Fruit fly (Drosophila melanogaster) whole organism, prepupa: ENCODE measurements around the gene mirr.

ENCODE experiments used
- Blimp-1 ChIP-seq: fragments of 200-800 bp; sonication (Bioruptor generic); optimal IDR thresholded peaks from 3 replicates; lab custom pipeline; 2017; ENCODE audit warnings: missing biosample characterization, missing genetic modification characterization, mild to moderate bottlenecking, moderate library complexity, missing genetic modification reagents
- CG11294 ChIP-seq: fragments of 200-800 bp; sonication (Bioruptor generic); IDR thresholded peaks from 2 replicates; pipeline ENCODE4 v1.3.6; 2022; ENCODE audit warnings: missing biosample characterization, missing genetic modification characterization
- CG11902 ChIP-seq: fragments of 200-800 bp; sonication (Bioruptor generic); optimal IDR thresholded peaks from 3 replicates; lab custom pipeline; 2016; ENCODE audit warnings: missing biosample characterization, missing genetic modification characterization
- CG15336 ChIP-seq: fragments of 200-800 bp; sonication (Bioruptor generic); IDR thresholded peaks from 2 replicates; pipeline ENCODE4 v1.3.6; 2022; ENCODE audit warnings: missing biosample characterization, missing genetic modification characterization
- CG1621 ChIP-seq: fragments of 200-800 bp; sonication (Bioruptor generic); optimal IDR thresholded peaks from 3 replicates; lab custom pipeline; 2018; ENCODE audit warnings: missing biosample characterization, mild to moderate bottlenecking, missing genetic modification characterization
- CG16779 ChIP-seq: fragments of 200-800 bp; sonication (Bioruptor generic); optimal IDR thresholded peaks from 3 replicates; lab custom pipeline; 2017; ENCODE audit warnings: missing biosample characterization, mild to moderate bottlenecking, missing genetic modification characterization
- CG31627 ChIP-seq: fragments of 200-800 bp; sonication (Bioruptor generic); optimal IDR thresholded peaks from 3 replicates; lab custom pipeline; 2016; ENCODE audit warnings: missing biosample characterization, missing genetic modification characterization
- CG32006 ChIP-seq: fragments of 200-800 bp; sonication (Bioruptor generic); optimal IDR thresholded peaks from 3 replicates; lab custom pipeline; 2017; ENCODE audit warnings: missing biosample characterization, mild to moderate bottlenecking, missing genetic modification characterization
- CG34406 ChIP-seq: fragments of 200-800 bp; sonication (Bioruptor generic); optimal IDR thresholded peaks from 3 replicates; lab custom pipeline; 2016; ENCODE audit warnings: missing biosample characterization, missing genetic modification characterization
- CG3919 ChIP-seq: fragments of 200-800 bp; sonication (Bioruptor generic); optimal IDR thresholded peaks from 3 replicates; lab custom pipeline; 2016; ENCODE audit warnings: missing biosample characterization, missing genetic modification characterization
- CG4318 ChIP-seq: fragments of 200-800 bp; sonication (Bioruptor generic); optimal IDR thresholded peaks from 3 replicates; lab custom pipeline; 2017; ENCODE audit warnings: missing biosample characterization, mild to moderate bottlenecking, missing genetic modification characterization
- CG6163 ChIP-seq: fragments of 200-800 bp; sonication (Bioruptor generic); IDR thresholded peaks from 3 replicates; pipeline ENCODE4 v1.3.6; 2022; ENCODE audit warnings: missing biosample characterization, missing genetic modification characterization
- CG6276 ChIP-seq: fragments of 200-800 bp; sonication (Bioruptor generic); optimal IDR thresholded peaks from 2 replicates; lab custom pipeline; 2017; ENCODE audit warnings: missing biosample characterization, mild to moderate bottlenecking, missing genetic modification characterization
- CG6808 ChIP-seq: fragments of 200-800 bp; sonication (Bioruptor generic); optimal IDR thresholded peaks from 3 replicates; lab custom pipeline; 2017; ENCODE audit warnings: missing biosample characterization, missing genetic modification characterization, mild to moderate bottlenecking, moderate library complexity, missing genetic modification reagents
- CG6854 ChIP-seq: fragments of 200-800 bp; sonication (Bioruptor generic); optimal IDR thresholded peaks from 2 replicates; lab custom pipeline; 2017; ENCODE audit warnings: missing biosample characterization, mild to moderate bottlenecking, missing genetic modification characterization
- CG8119 ChIP-seq: fragments of 200-800 bp; sonication (Bioruptor generic); IDR thresholded peaks from 3 replicates; pipeline ENCODE4 v1.3.6; 2022; ENCODE audit warnings: missing biosample characterization, missing genetic modification characterization
- CG8319 ChIP-seq: fragments of 200-800 bp; sonication (Bioruptor generic); optimal IDR thresholded peaks from 3 replicates; lab custom pipeline; 2016; ENCODE audit warnings: missing biosample characterization, missing genetic modification characterization
- CG8632 ChIP-seq: fragments of 200-800 bp; sonication (Bioruptor generic); optimal IDR thresholded peaks from 3 replicates; lab custom pipeline; 2016; ENCODE audit warnings: missing biosample characterization, missing genetic modification characterization
- CG9139 ChIP-seq: fragments of 200-800 bp; sonication (Bioruptor generic); optimal IDR thresholded peaks from 3 replicates; lab custom pipeline; 2017; ENCODE audit warnings: missing biosample characterization, mild to moderate bottlenecking, missing genetic modification characterization
- Eip75B ChIP-seq: fragments of 200-800 bp; sonication (Bioruptor generic); optimal IDR thresholded peaks from 3 replicates; lab custom pipeline; 2016; ENCODE audit warnings: missing biosample characterization, missing genetic modification characterization
- Eip78C ChIP-seq: fragments of 200-800 bp; sonication (Bioruptor generic); peaks from one replicate; lab custom pipeline; 2016; ENCODE audit warnings: missing biosample characterization, missing genetic modification characterization
- Ets21C ChIP-seq: fragments of 200-800 bp; sonication (Bioruptor generic); optimal IDR thresholded peaks from 3 replicates; lab custom pipeline; 2016; ENCODE audit warnings: missing biosample characterization, missing genetic modification characterization
- Ets96B ChIP-seq: fragments of 200-800 bp; optimal IDR thresholded peaks from 2 replicates; lab custom pipeline; 2019; ENCODE audit warnings: missing biosample characterization, mild to moderate bottlenecking, missing genetic modification characterization, moderate library complexity
- Gug ChIP-seq: fragments of 200-800 bp; sonication (Bioruptor generic); IDR thresholded peaks from 2 replicates; pipeline ENCODE4 v1.3.6; 2022; ENCODE audit warnings: missing biosample characterization, missing genetic modification characterization
- Hr38 ChIP-seq: sonication (Bioruptor generic); optimal IDR thresholded peaks from 2 replicates; lab custom pipeline; 2016; ENCODE audit warnings: missing biosample characterization, missing genetic modification characterization
- Hr39 ChIP-seq: fragments of 200-800 bp; sonication (Bioruptor generic); optimal IDR thresholded peaks from 2 replicates; lab custom pipeline; 2016; ENCODE audit warnings: missing biosample characterization, missing genetic modification characterization
- Hr4 ChIP-seq: fragments of 200-800 bp; sonication (Bioruptor generic); optimal IDR thresholded peaks from 3 replicates; lab custom pipeline; 2016; ENCODE audit warnings: missing biosample characterization, missing genetic modification characterization
- Lpt ChIP-seq: fragments of 200-800 bp; sonication (Bioruptor generic); optimal IDR thresholded peaks from 3 replicates; lab custom pipeline; 2016; ENCODE audit warnings: missing biosample characterization, missing genetic modification characterization
- Met ChIP-seq: fragments of 200-800 bp; sonication (Bioruptor generic); optimal IDR thresholded peaks from 3 replicates; lab custom pipeline; 2016; ENCODE audit warnings: missing biosample characterization, missing genetic modification characterization
- Smox ChIP-seq: fragments of 200-800 bp; sonication (Bioruptor generic); optimal IDR thresholded peaks from 3 replicates; lab custom pipeline; 2016; ENCODE audit warnings: missing biosample characterization, missing genetic modification characterization
- Sox102F ChIP-seq: fragments of 200-800 bp; sonication (Bioruptor generic); optimal IDR thresholded peaks from 2 replicates; lab custom pipeline; 2016; ENCODE audit warnings: missing biosample characterization, mild to moderate bottlenecking, missing genetic modification characterization
- Sox15 ChIP-seq: fragments of 200-800 bp; sonication (Bioruptor generic); optimal IDR thresholded peaks from 3 replicates; lab custom pipeline; 2016; ENCODE audit warnings: missing biosample characterization, missing genetic modification characterization
- achi ChIP-seq: fragments of 200-800 bp; sonication (Bioruptor generic); optimal IDR thresholded peaks from 3 replicates; lab custom pipeline; 2016; ENCODE audit warnings: missing biosample characterization, missing genetic modification characterization
- cyc ChIP-seq: fragments of 200-800 bp; sonication (Bioruptor generic); optimal IDR thresholded peaks from 3 replicates; lab custom pipeline; 2016; ENCODE audit warnings: missing biosample characterization, missing genetic modification characterization
- dac ChIP-seq: fragments of 200-800 bp; sonication (Bioruptor generic); optimal IDR thresholded peaks from 2 replicates; lab custom pipeline; 2017; ENCODE audit warnings: missing biosample characterization, mild to moderate bottlenecking, missing genetic modification characterization
- dsx ChIP-seq: fragments of 200-800 bp; optimal IDR thresholded peaks from 3 replicates; lab custom pipeline; 2019; ENCODE audit warnings: missing biosample characterization, mild to moderate bottlenecking, missing genetic modification characterization, moderate library complexity; ENCODE audit not compliant: poor library complexity, severe bottlenecking
- fd85E ChIP-seq: fragments of 200-800 bp; sonication (Bioruptor generic); optimal IDR thresholded peaks from 3 replicates; lab custom pipeline; 2016; ENCODE audit warnings: missing biosample characterization, missing genetic modification characterization
- fkh ChIP-seq: fragments of 200-800 bp; sonication (Bioruptor generic); optimal IDR thresholded peaks from 3 replicates; lab custom pipeline; 2017; ENCODE audit warnings: missing biosample characterization, mild to moderate bottlenecking, missing genetic modification characterization, moderate library complexity
- lz ChIP-seq: fragments of 200-800 bp; sonication (Bioruptor generic); optimal IDR thresholded peaks from 3 replicates; lab custom pipeline; 2016; ENCODE audit warnings: missing biosample characterization, missing genetic modification characterization
- net ChIP-seq: fragments of 200-800 bp; sonication (Bioruptor generic); optimal IDR thresholded peaks from 3 replicates; lab custom pipeline; 2016; ENCODE audit warnings: missing biosample characterization, missing genetic modification characterization
- salr ChIP-seq, 2 experiments: fragments of 200-800 bp; sonication (Bioruptor generic); optimal IDR thresholded peaks; 3 replicates each; lab custom pipeline; 2016 to 2018; ENCODE audit warnings: missing biosample characterization in 2 of 2, missing genetic modification characterization in 2 of 2, mild to moderate bottlenecking in 1 of 2
- svp ChIP-seq: fragments of 200-800 bp; sonication (Bioruptor generic); peaks from one replicate; lab custom pipeline; 2016; ENCODE audit warnings: missing biosample characterization, missing genetic modification characterization
- topi ChIP-seq: fragments of 200-800 bp; sonication (Bioruptor generic); optimal IDR thresholded peaks from 3 replicates; lab custom pipeline; 2016; ENCODE audit warnings: missing biosample characterization, missing genetic modification characterization

Gene mirr

DNA sequence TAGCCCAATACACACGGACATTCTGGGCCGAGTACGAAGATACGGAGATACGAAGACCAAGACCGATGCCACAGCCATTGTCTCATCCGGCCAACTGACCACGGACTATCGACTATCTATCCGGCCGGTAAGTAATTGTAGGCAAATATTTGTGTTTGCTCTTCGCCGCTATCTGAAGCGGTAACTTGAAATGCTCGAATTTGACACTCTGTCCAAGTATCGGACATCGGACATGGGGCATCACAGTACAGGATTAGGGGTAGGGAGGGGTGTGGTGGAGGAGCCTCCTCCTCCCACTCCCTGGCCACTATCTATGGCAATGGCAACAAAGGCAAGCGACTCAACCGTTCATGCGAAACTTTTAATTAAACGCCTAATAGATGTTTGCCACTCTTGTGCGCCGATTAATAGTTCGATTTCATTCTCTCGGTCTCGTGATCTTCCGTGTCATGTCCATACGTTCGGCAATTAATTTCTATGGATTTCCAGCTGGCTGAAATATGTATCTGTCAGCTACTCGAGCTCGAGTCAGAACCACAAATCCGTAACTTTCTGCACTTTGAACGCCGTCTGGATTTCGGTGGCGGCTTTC, 37.3 kb upstream of the mirr start:
- TF ChIP-seq fkh (GFP tag; lab: Kevin White, UChicago): peak; percentile 14
- no peak for TF ChIP-seq CG15336

DNA sequence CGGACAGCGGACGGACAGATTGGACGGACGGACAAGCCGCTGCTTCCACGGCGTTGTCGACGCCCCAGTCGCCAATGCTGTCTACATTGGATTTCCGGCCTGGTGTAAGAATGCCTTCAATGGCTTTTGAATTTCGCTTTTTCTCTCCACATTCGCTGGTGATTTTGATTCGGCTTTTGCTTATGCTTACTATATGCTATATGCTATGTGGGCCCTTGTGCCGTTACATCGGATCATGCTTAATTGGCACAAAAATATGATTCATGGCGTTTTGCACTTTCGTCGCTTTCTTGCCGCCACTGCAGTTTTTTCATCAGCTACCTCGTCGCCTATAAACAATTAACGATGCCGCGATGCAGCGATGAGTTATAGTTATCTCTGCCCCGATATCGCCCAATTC, 35.5 kb upstream of the mirr start:
- no peak for TF ChIP-seq CG6276 (GFP tag; lab: Kevin White, UChicago)
- TF ChIP-seq CG16779 (tag; lab: Kevin White, UChicago): no peak
- TF ChIP-seq CG4318 (GFP tag; lab: Kevin White, UChicago): no peak
- TF ChIP-seq svp (GFP tag; lab: Kevin White, UChicago): no peak

DNA sequence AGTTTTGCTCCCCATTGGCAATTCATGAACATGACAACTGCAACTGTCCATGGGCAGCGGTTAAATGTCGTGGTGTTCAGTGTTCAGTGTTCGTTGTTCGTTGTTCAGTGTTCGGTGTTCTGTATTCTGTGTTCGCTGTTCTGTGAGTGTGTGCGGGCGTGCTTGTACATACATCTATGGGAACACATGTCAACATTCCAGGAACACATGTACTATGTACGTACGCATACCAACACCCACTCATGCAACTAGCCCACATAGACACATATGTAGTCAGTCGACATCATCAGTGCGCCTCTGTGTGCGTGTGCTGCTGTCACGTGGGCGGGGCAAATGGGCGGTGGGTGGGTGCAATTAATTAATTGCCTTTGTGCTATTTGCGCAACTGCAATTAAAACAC, 25.9 kb upstream of the mirr start:
- TF ChIP-seq CG15336: no peak
- no peak for TF ChIP-seq dsx (GFP tag; lab: Kevin White, UChicago)
- TF ChIP-seq fkh (GFP tag; lab: Kevin White, UChicago): no peak
- no peak for TF ChIP-seq lz (GFP tag; lab: Kevin White, UChicago)
- no peak for TF ChIP-seq Sox102F
- no peak for TF ChIP-seq CG8119
- TF ChIP-seq CG11294: no peak
- TF ChIP-seq achi (GFP tag; lab: Kevin White, UChicago): no peak
- TF ChIP-seq CG1621 (tag; lab: Kevin White, UChicago): no peak
- no peak for TF ChIP-seq topi
- no peak for TF ChIP-seq CG8632 (GFP tag; lab: Kevin White, UChicago)
- no peak for TF ChIP-seq Met
- TF ChIP-seq CG4318 (GFP tag; lab: Kevin White, UChicago): no peak
- TF ChIP-seq Hr39 (GFP tag; lab: Kevin White, UChicago): no peak
- TF ChIP-seq Sox15 (GFP tag; lab: Kevin White, UChicago): no peak
- no peak for TF ChIP-seq CG6163 (GFP tag; lab: Robert Waterston, UW)
- TF ChIP-seq Lpt (GFP tag; lab: Kevin White, UChicago): no peak
- TF ChIP-seq Smox (GFP tag; lab: Kevin White, UChicago): no peak
- TF ChIP-seq, all 60 proteins: peak for 0

DNA sequence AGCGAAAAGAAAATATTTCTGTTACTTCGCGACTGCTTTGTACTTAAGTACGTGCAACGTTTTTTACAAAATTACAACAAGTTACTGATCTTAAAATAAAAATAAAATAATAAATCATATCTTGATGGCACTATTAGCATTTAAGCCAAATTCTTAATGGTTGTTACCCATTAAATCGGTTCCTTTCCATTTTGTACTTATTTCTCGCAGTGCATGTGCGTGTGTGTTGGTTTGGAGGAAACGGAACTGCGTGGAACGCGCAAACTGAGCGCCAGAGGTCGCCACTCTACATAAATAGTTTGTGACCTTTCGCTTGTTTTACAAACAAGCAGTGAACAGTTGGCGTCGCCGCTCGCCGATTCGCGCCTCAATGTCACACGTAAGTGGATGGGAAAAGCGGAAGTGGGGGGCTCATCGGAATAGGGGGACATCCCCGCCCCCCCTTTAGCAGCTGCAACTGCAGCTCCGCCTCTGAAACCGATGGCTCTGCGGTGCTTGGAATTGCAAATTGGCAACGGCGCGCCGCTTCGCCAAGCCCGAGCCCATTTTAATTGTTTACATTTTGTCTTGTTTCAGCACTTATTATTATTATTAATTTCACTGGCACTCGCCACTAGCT, 25.3 kb upstream of the mirr start:
- TF ChIP-seq CG6276 (GFP tag; lab: Kevin White, UChicago) (no peak), CG8319 (GFP tag; lab: Kevin White, UChicago) (peak; percentile 10), topi (peak; percentile 1), Eip78C (GFP tag; lab: Kevin White, UChicago) (peak; percentile 84), salr (GFP tag; optimal IDR thresholded peaks at IDR 0.05; lab: Kevin White, UChicago) (no peak), CG34406 (GFP tag; lab: Kevin White, UChicago) (no peak), lz (GFP tag; lab: Kevin White, UChicago) (no peak), dac (GFP tag; lab: Kevin White, UChicago) (no peak), CG6854 (GFP tag; lab: Kevin White, UChicago) (no peak), cyc (GFP tag; lab: Kevin White, UChicago) (no peak), CG15336 (no peak), fkh (GFP tag; lab: Kevin White, UChicago) (no peak), CG11902 (GFP tag; lab: Kevin White, UChicago) (no peak), dsx (GFP tag; lab: Kevin White, UChicago) (peak; percentile 1), Gug (GFP tag; lab: Robert Waterston, UW) (no peak), Ets21C (GFP tag; lab: Kevin White, UChicago) (no peak), CG8119 (no peak), CG11294 (no peak), CG31627 (GFP tag; lab: Kevin White, UChicago) (no peak), fd85E (GFP tag; lab: Kevin White, UChicago) (no peak), CG9139 (no peak), Hr39 (GFP tag; lab: Kevin White, UChicago) (no peak), net (GFP tag; lab: Kevin White, UChicago) (no peak), CG8632 (GFP tag; lab: Kevin White, UChicago) (no peak), Blimp-1 (GFP tag; lab: Kevin White, UChicago) (no peak), Ets96B (tag; lab: Kevin White, UChicago) (peak; percentile 2), CG3919 (GFP tag; lab: Kevin White, UChicago) (peak; percentile 51), svp (GFP tag; lab: Kevin White, UChicago) (peak; percentile 22), Hr4 (GFP tag; lab: Kevin White, UChicago) (no peak), Sox15 (GFP tag; lab: Kevin White, UChicago) (no peak), Eip75B (GFP tag; lab: Kevin White, UChicago) (peak; percentile 4), CG6163 (GFP tag; lab: Robert Waterston, UW) (no peak), CG32006 (GFP tag; lab: Kevin White, UChicago) (peak; percentile 12), CG6808 (GFP tag; lab: Kevin White, UChicago) (no peak), Hr38 (no peak), Sox102F (no peak)
